5 worm cellular contexts compared by ENCODE assay signal in the genomic region with DNA sequence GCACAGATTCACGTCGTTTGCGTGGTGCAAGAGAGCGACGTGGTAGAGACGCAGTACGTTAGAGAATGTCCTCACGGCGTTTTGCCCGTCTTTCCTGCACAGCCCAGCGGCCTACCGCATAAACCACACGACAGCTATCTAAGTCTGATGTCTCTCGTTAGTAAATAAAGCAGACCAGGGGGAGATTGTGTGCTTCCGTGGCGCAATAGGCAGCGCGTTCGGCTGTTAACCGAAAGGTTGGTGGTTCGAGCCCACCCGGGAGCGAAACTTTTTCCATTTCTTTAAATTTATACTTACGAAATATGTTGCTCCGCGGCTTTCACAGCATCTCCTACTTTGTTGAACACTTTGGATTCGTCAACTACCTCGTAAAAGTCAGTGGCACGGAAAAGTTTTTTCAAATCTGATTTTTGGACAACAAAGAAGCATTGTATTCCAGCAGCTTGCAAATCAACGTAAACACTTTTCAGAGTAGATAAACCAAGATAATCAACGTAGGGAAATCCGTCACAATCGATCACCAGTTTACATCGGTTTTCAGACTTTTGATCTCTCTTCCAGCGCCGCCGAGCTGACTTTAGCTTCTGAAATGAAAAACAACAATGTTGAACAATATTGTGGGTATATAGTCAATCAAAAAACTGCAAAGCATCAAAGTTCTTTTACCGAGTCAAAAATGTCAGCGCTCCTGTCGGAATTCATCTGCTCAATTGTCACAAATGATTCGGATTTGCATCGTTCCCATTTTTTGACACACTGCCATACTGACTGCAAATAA.
A peak's percentile ranks its signal among the peaks of the same experiment; 100 is the strongest.
TF ChIP-seq lines count a peak whose summit lies in the region.

No protein-coding gene starts in this region.

TF ChIP-seq in whole organism, L1 larva, 84 proteins besides CTCF, POLR2A, EP300 and RAD21 (continues in another document):
- TF ChIP-seq fos-1 (tag; optimal IDR thresholded peaks at IDR 0.05; lab: Kevin White, UChicago) (peak; percentile 84), jun-1 (tag; optimal IDR thresholded peaks at IDR 0.05; lab: Kevin White, UChicago) (peak; percentile 87), tbx-2 (tag; optimal IDR thresholded peaks at IDR 0.05; lab: Kevin White, UChicago) (peak; percentile 94), nhr-76 (tag; optimal IDR thresholded peaks at IDR 0.05; lab: Kevin White, UChicago) (no peak), hlh-4 (tag; optimal IDR thresholded peaks at IDR 0.05; lab: Kevin White, UChicago) (peak; percentile 3), unc-86 (tag; optimal IDR thresholded peaks at IDR 0.05; lab: Kevin White, UChicago) (peak; percentile 87), irx-1 (tag; optimal IDR thresholded peaks at IDR 0.05; lab: Kevin White, UChicago) (peak; percentile 90), nhr-71 (tag; optimal IDR thresholded peaks at IDR 0.05; lab: Kevin White, UChicago) (peak; percentile 96), nhr-12 (tag; optimal IDR thresholded peaks at IDR 0.05; lab: Kevin White, UChicago) (no peak), lin-15B (tag; optimal IDR thresholded peaks at IDR 0.05; lab: Kevin White, UChicago) (no peak), F16B12.6 (tag; optimal IDR thresholded peaks at IDR 0.05; lab: Kevin White, UChicago) (no peak), lin-35 (GFP tag; optimal IDR thresholded peaks at IDR 0.05; lab: Kevin White, UChicago) (peak; percentile 33 to 83), elt-3 (tag; optimal IDR thresholded peaks at IDR 0.05; lab: Kevin White, UChicago) (peak in 3 of 6 experiments; percentile 4 to 83 (median 39)), pqm-1 (tag; optimal IDR thresholded peaks at IDR 0.05; lab: Kevin White, UChicago) (no peak), mab-9 (GFP tag; IDR thresholded peaks at IDR 0.05; lab: Robert Waterston, UW) (peak; percentile 70), lin-13 (GFP tag; optimal IDR thresholded peaks at IDR 0.05; lab: Kevin White, UChicago) (peak; percentile 80)

TF ChIP-seq in whole organism, L3 larva, 47 proteins besides CTCF, POLR2A, EP300 and RAD21 (continues in another document):
- peak; percentile 79 for TF ChIP-seq ceh-82 (tag; optimal IDR thresholded peaks at IDR 0.05; lab: Kevin White, UChicago)
- peak; percentile 94 for TF ChIP-seq egl-5 (tag; optimal IDR thresholded peaks at IDR 0.05; lab: Kevin White, UChicago)
- peak; percentile 10 for TF ChIP-seq elt-1 (tag; optimal IDR thresholded peaks at IDR 0.05; lab: Kevin White, UChicago)
- no peak for TF ChIP-seq ztf-11 (tag; optimal IDR thresholded peaks at IDR 0.05; lab: Kevin White, UChicago)
- peak; percentile 64 for TF ChIP-seq nhr-23 (tag; optimal IDR thresholded peaks at IDR 0.05; lab: Kevin White, UChicago)
- TF ChIP-seq snpc-4 (tag; optimal IDR thresholded peaks at IDR 0.05; lab: Kevin White, UChicago): no peak
- TF ChIP-seq fos-1 (tag; optimal IDR thresholded peaks at IDR 0.05; lab: Kevin White, UChicago): peak; percentile 26
- peak; percentile 71 for TF ChIP-seq ceh-28 (tag; optimal IDR thresholded peaks at IDR 0.05; lab: Kevin White, UChicago)
- TF ChIP-seq elt-2 (tag; optimal IDR thresholded peaks at IDR 0.05; lab: Kevin White, UChicago): peak; percentile 77
- TF ChIP-seq eor-1 (tag; optimal IDR thresholded peaks at IDR 0.05; lab: Kevin White, UChicago): no peak
- peak; percentile 48 for TF ChIP-seq unc-62 (GFP tag; optimal IDR thresholded peaks at IDR 0.05; lab: Kevin White, UChicago)
- no peak for TF ChIP-seq ZK546.5 (tag; optimal IDR thresholded peaks at IDR 0.05; lab: Kevin White, UChicago)
- TF ChIP-seq daf-12 (tag; optimal IDR thresholded peaks at IDR 0.05; lab: Kevin White, UChicago): no peak
- TF ChIP-seq nhr-12 (tag; optimal IDR thresholded peaks at IDR 0.05; lab: Kevin White, UChicago): no peak
- TF ChIP-seq hmg-11 (tag; optimal IDR thresholded peaks at IDR 0.05; lab: Kevin White, UChicago): peak; percentile 99
- peak; percentile 84 for TF ChIP-seq pha-4 (tag; optimal IDR thresholded peaks at IDR 0.05; lab: Kevin White, UChicago)
- TF ChIP-seq egl-27 (tag; optimal IDR thresholded peaks at IDR 0.05; lab: Kevin White, UChicago): peak; percentile 61

TF ChIP-seq in whole organism, early embryonic, 17 proteins besides CTCF, POLR2A, EP300 and RAD21:
- peak; percentile 98 for TF ChIP-seq F13C5.2 (tag; optimal IDR thresholded peaks at IDR 0.05; lab: Kevin White, UChicago)
- peak; percentile 85 for TF ChIP-seq tra-4 (tag; optimal IDR thresholded peaks at IDR 0.05; lab: Kevin White, UChicago)
- peak; percentile 99 for TF ChIP-seq hmg-4 (GFP tag; optimal IDR thresholded peaks at IDR 0.05; lab: Kevin White, UChicago)
- peak; percentile 98 for TF ChIP-seq aly-1 (tag; optimal IDR thresholded peaks at IDR 0.05; lab: Kevin White, UChicago)
- TF ChIP-seq ama-1 (optimal IDR thresholded peaks at IDR 0.05; lab: Kevin White, UChicago): no peak
- peak; percentile 88 for TF ChIP-seq hnd-1 (tag; optimal IDR thresholded peaks at IDR 0.05; lab: Kevin White, UChicago)
- peak; percentile 93 for TF ChIP-seq ets-7 (tag; optimal IDR thresholded peaks at IDR 0.05; lab: Kevin White, UChicago)
- TF ChIP-seq ceh-13 (GFP tag; optimal IDR thresholded peaks at IDR 0.05; lab: Kevin White, UChicago): peak; percentile 90
- peak; percentile 87 for TF ChIP-seq hmbx-1 (tag; optimal IDR thresholded peaks at IDR 0.05; lab: Kevin White, UChicago)
- peak; percentile 96 for TF ChIP-seq tbx-11 (GFP tag; IDR thresholded peaks at IDR 0.05; lab: Robert Waterston, UW)
- TF ChIP-seq ceh-36 (tag; optimal IDR thresholded peaks at IDR 0.05; lab: Kevin White, UChicago): peak; percentile 91
- TF ChIP-seq scrt-1 (GFP tag; IDR thresholded peaks at IDR 0.05; lab: Robert Waterston, UW): peak; percentile 98
- TF ChIP-seq sea-1 (GFP tag; conservative IDR thresholded peaks at IDR 0.05; lab: Robert Waterston, UW): peak; percentile 99
- TF ChIP-seq B0310.2 (tag; optimal IDR thresholded peaks at IDR 0.05; lab: Kevin White, UChicago): peak; percentile 97
- TF ChIP-seq flt-1 (GFP tag; IDR thresholded peaks at IDR 0.05; lab: Robert Waterston, UW): peak; percentile 97
- peak; percentile 97 for TF ChIP-seq tbx-37 (GFP tag; conservative IDR thresholded peaks at IDR 0.05; lab: Robert Waterston, UW)
- TF ChIP-seq pes-1 (GFP tag; IDR thresholded peaks at IDR 0.05; lab: Robert Waterston, UW): peak; percentile 97

TF ChIP-seq in whole organism, midembryonic, 9 proteins besides CTCF, POLR2A, EP300 and RAD21:
- peak; percentile 99 for TF ChIP-seq ztf-29 (GFP tag; IDR thresholded peaks at IDR 0.05; lab: Robert Waterston, UW)
- peak; percentile 96 for TF ChIP-seq T22C8.4 (GFP tag; IDR thresholded peaks at IDR 0.05; lab: Robert Waterston, UW)
- peak; percentile 82 for TF ChIP-seq med-1 (GFP tag; optimal IDR thresholded peaks at IDR 0.05; lab: Kevin White, UChicago; ENCODE audit: insufficient read depth)
- peak; percentile 99 for TF ChIP-seq tab-1 (GFP tag; IDR thresholded peaks at IDR 0.05; lab: Robert Waterston, UW)
- TF ChIP-seq klf-2 (GFP tag; conservative IDR thresholded peaks at IDR 0.05; lab: Robert Waterston, UW): peak; percentile 95
- TF ChIP-seq cog-1 (tag; optimal IDR thresholded peaks at IDR 0.05; lab: Kevin White, UChicago): peak; percentile 97
- TF ChIP-seq ref-1 (GFP tag; conservative IDR thresholded peaks at IDR 0.05; lab: Robert Waterston, UW): peak; percentile 98
- TF ChIP-seq ztf-23 (GFP tag; IDR thresholded peaks at IDR 0.05; lab: Robert Waterston, UW): peak; percentile 98
- TF ChIP-seq flt-1 (GFP tag; IDR thresholded peaks at IDR 0.05; lab: Robert Waterston, UW): peak; percentile 98

TF ChIP-seq in whole organism, young adult, 124 proteins besides CTCF, POLR2A, EP300 and RAD21 (continues in another document):
- TF ChIP-seq F39B2.1 (GFP tag; IDR thresholded peaks at IDR 0.05; lab: Robert Waterston, UW) (no peak), somi-1 (GFP tag; optimal IDR thresholded peaks at IDR 0.05; lab: Kevin White, UChicago) (peak; percentile 89), lin-54 (GFP tag; optimal IDR thresholded peaks at IDR 0.05; lab: Kevin White, UChicago) (no peak), hsf-1 (GFP tag; IDR thresholded peaks at IDR 0.05; lab: Robert Waterston, UW) (peak; percentile 64; the same call in 1 of the 2 replicates), gei-17 (GFP tag; optimal IDR thresholded peaks at IDR 0.05; lab: Kevin White, UChicago) (peak; percentile 84), K11D2.4 (GFP tag; IDR thresholded peaks at IDR 0.05; lab: Robert Waterston, UW) (peak; percentile 84), ceh-100 (GFP tag; IDR thresholded peaks at IDR 0.05; lab: Robert Waterston, UW) (peak; percentile 61; the same call in 1 of the 2 replicates), nfya-1 (tag; optimal IDR thresholded peaks at IDR 0.05; lab: Kevin White, UChicago; ENCODE audit: borderline replicate concordance, insufficient read depth) (no peak), egrh-3 (GFP tag; IDR thresholded peaks at IDR 0.05; lab: Robert Waterston, UW) (peak; percentile 58), fkh-3 (tag; optimal IDR thresholded peaks at IDR 0.05; lab: Kevin White, UChicago) (peak; percentile 88), aptf-2 (GFP tag; conservative IDR thresholded peaks at IDR 0.05; lab: Robert Waterston, UW) (peak; percentile 82; the same call in 1 of the 2 replicates), atf-7 (tag; optimal IDR thresholded peaks at IDR 0.05; lab: Kevin White, UChicago) (peak; percentile 88), pha-4 (tag; optimal IDR thresholded peaks at IDR 0.05; lab: Kevin White, UChicago) (no peak), cebp-2 (GFP tag; IDR thresholded peaks at IDR 0.05; lab: Robert Waterston, UW) (0 out of 2 replicates have a peak, but pooled peaks have one; percentile 71), bed-1 (GFP tag; IDR thresholded peaks at IDR 0.05; lab: Robert Waterston, UW) (no peak), lin-26 (GFP tag; IDR thresholded peaks at IDR 0.05; lab: Robert Waterston, UW) (peak; percentile 98), rcor-1 (GFP tag; IDR thresholded peaks at IDR 0.05; lab: Robert Waterston, UW) (peak; percentile 89), D2030.7 (GFP tag; IDR thresholded peaks at IDR 0.05; lab: Robert Waterston, UW) (peak; percentile 80), aptf-3 (GFP tag; IDR thresholded peaks at IDR 0.05; lab: Robert Waterston, UW) (peak; percentile 68; the same call in 1 of the 2 replicates), dpl-1 (GFP tag; optimal IDR thresholded peaks at IDR 0.05; lab: Kevin White, UChicago) (no peak), ets-4 (GFP tag; optimal IDR thresholded peaks at IDR 0.05; lab: Kevin White, UChicago) (peak; percentile 86), nhr-120 (GFP tag; IDR thresholded peaks at IDR 0.05; lab: Robert Waterston, UW) (peak; percentile 94; the same call in 1 of the 2 replicates), sptf-2 (GFP tag; optimal IDR thresholded peaks at IDR 0.05; lab: Kevin White, UChicago) (peak; percentile 57), B0019.2 (GFP tag; conservative IDR thresholded peaks at IDR 0.05; lab: Robert Waterston, UW) (0 out of 2 replicates have a peak, but pooled peaks have one; percentile 38), ccch-3 (GFP tag; optimal IDR thresholded peaks at IDR 0.05; lab: Kevin White, UChicago) (peak; percentile 78), repo-1 (tag; optimal IDR thresholded peaks at IDR 0.05; lab: Kevin White, UChicago) (peak; percentile 94), F55B11.4 (tag; optimal IDR thresholded peaks at IDR 0.05; lab: Kevin White, UChicago; ENCODE audit: borderline replicate concordance, insufficient read depth) (no peak)
